Worm (Caenorhabditis elegans) whole organism, late embryonic: ENCODE data around the gene srg-13.

ENCODE experiments used
- C08G9.2 ChIP-seq: sonication (generic microtip); optimal IDR thresholded peaks from 2 replicates; lab custom pipeline; 2016; ENCODE audit warnings: mild to moderate bottlenecking, missing genetic modification characterization, moderate library complexity, missing compliant biosample characterization
- F13H6.1 ChIP-seq: sonication (generic microtip); optimal IDR thresholded peaks from 2 replicates; lab custom pipeline; 2016; ENCODE audit warnings: missing genetic modification characterization, missing compliant biosample characterization
- K09A11.1 ChIP-seq: sonication (generic microtip); optimal IDR thresholded peaks from 2 replicates; lab custom pipeline; 2017; ENCODE audit warnings: antibody characterized with exemption, mild to moderate bottlenecking, missing genetic modification characterization, missing compliant biosample characterization; ENCODE audit not compliant: insufficient read depth
- T23F11.4 ChIP-seq: fragments of 200-800 bp; sonication (Bioruptor generic); optimal IDR thresholded peaks from 2 replicates; lab custom pipeline; 2018; ENCODE audit warnings: mild to moderate bottlenecking, missing genetic modification characterization, missing compliant biosample characterization
- Y22D7AL.16 ChIP-seq: sonication (generic microtip); optimal IDR thresholded peaks from 2 replicates; lab custom pipeline; 2016; ENCODE audit warnings: missing genetic modification characterization, missing compliant biosample characterization
- ama-1 ChIP-seq: fragments of 150-350 bp; optimal IDR thresholded peaks from 2 replicates; lab custom pipeline; 2014
- ceh-14 ChIP-seq: sonication (generic microtip); optimal IDR thresholded peaks from 2 replicates; lab custom pipeline; 2016; ENCODE audit warnings: missing genotype, missing genetic modification characterization, missing compliant biosample characterization
- ceh-18 ChIP-seq: sonication (generic microtip); optimal IDR thresholded peaks from 2 replicates; lab custom pipeline; 2016; ENCODE audit warnings: missing genetic modification characterization, missing compliant biosample characterization
- ceh-19 ChIP-seq: fragments of 200-800 bp; sonication (Bioruptor generic); optimal IDR thresholded peaks from 2 replicates; lab custom pipeline; 2018; ENCODE audit warnings: mild to moderate bottlenecking, missing genetic modification characterization, missing compliant biosample characterization
- ceh-2 ChIP-seq: sonication (generic microtip); optimal IDR thresholded peaks from 2 replicates; lab custom pipeline; 2016; ENCODE audit warnings: missing genotype, missing genetic modification characterization, missing compliant biosample characterization
- ceh-24 ChIP-seq: sonication (generic microtip); optimal IDR thresholded peaks from 2 replicates; lab custom pipeline; 2016; ENCODE audit warnings: mild to moderate bottlenecking, missing genetic modification characterization, missing compliant biosample characterization
- ceh-30 ChIP-seq: fragments of 150-350 bp; optimal IDR thresholded peaks from 2 replicates; lab custom pipeline; 2014; ENCODE audit warnings: missing biosample characterization, missing genetic modification characterization
- ceh-31 ChIP-seq: sonication (generic microtip); optimal IDR thresholded peaks from 2 replicates; lab custom pipeline; 2016; ENCODE audit warnings: missing genetic modification characterization, missing compliant biosample characterization
- ceh-34 ChIP-seq: sonication (generic microtip); optimal IDR thresholded peaks from 2 replicates; lab custom pipeline; 2016; ENCODE audit warnings: mild to moderate bottlenecking, missing genetic modification characterization, missing compliant biosample characterization
- ceh-45 ChIP-seq: fragments of 200-800 bp; sonication (Bioruptor generic); IDR thresholded peaks from 2 replicates; pipeline ENCODE4 v1.3.6; 2022; ENCODE audit warnings: missing genetic modification reagents, missing genetic modification characterization, missing compliant biosample characterization
- che-1 ChIP-seq: sonication (generic microtip); optimal IDR thresholded peaks from 2 replicates; lab custom pipeline; 2016; ENCODE audit warnings: mild to moderate bottlenecking, missing genetic modification characterization, missing compliant biosample characterization
- dve-1 ChIP-seq: sonication (generic microtip); optimal IDR thresholded peaks from 2 replicates; lab custom pipeline; 2017; ENCODE audit warnings: antibody characterized with exemption, mild to moderate bottlenecking, missing genetic modification characterization, missing compliant biosample characterization
- elt-4 ChIP-seq: sonication (generic microtip); optimal IDR thresholded peaks from 2 replicates; lab custom pipeline; 2016; ENCODE audit warnings: missing genetic modification characterization, missing compliant biosample characterization
- ets-4 ChIP-seq: sonication (generic microtip); optimal IDR thresholded peaks from 2 replicates; lab custom pipeline; 2016; ENCODE audit warnings: missing genetic modification characterization, missing compliant biosample characterization
- eyg-1 ChIP-seq: sonication (generic microtip); optimal IDR thresholded peaks from 2 replicates; lab custom pipeline; 2016; ENCODE audit warnings: missing genotype, missing genetic modification characterization, missing compliant biosample characterization
- fax-1 ChIP-seq: sonication (generic microtip); optimal IDR thresholded peaks from 2 replicates; lab custom pipeline; 2016; ENCODE audit warnings: missing genotype, missing genetic modification characterization, missing compliant biosample characterization
- fkh-6 ChIP-seq: sonication (generic microtip); optimal IDR thresholded peaks from 2 replicates; lab custom pipeline; 2016; ENCODE audit warnings: missing genetic modification characterization, missing compliant biosample characterization
- hlh-15 ChIP-seq: sonication (generic microtip); optimal IDR thresholded peaks from 2 replicates; lab custom pipeline; 2016; ENCODE audit warnings: missing genetic modification characterization, missing compliant biosample characterization
- hlh-30 ChIP-seq: sonication (generic microtip); optimal IDR thresholded peaks from 2 replicates; lab custom pipeline; 2017; ENCODE audit warnings: antibody characterized with exemption, missing genetic modification characterization, missing compliant biosample characterization; ENCODE audit not compliant: insufficient read depth
- hlh-8 ChIP-seq: sonication (generic microtip); optimal IDR thresholded peaks from 2 replicates; lab custom pipeline; 2016; ENCODE audit warnings: missing genotype, missing genetic modification characterization, missing compliant biosample characterization
- lim-6 ChIP-seq: sonication (generic microtip); optimal IDR thresholded peaks from 2 replicates; lab custom pipeline; 2016; ENCODE audit warnings: missing genetic modification characterization, missing compliant biosample characterization
- mec-3 ChIP-seq: sonication (generic microtip); optimal IDR thresholded peaks from 2 replicates; lab custom pipeline; 2016; ENCODE audit warnings: borderline replicate concordance, missing genetic modification characterization, missing compliant biosample characterization
- nfya-1 ChIP-seq: sonication (generic microtip); optimal IDR thresholded peaks from 2 replicates; lab custom pipeline; 2017; ENCODE audit warnings: missing genetic modification characterization, mild to moderate bottlenecking, missing compliant biosample characterization, antibody characterized with exemption, moderate library complexity
- nhr-11 ChIP-seq: fragments of 150-350 bp; optimal IDR thresholded peaks from 2 replicates; lab custom pipeline; 2014; ENCODE audit warnings: missing biosample characterization, missing genetic modification characterization
- npax-4 ChIP-seq: sonication (generic microtip); optimal IDR thresholded peaks from 2 replicates; lab custom pipeline; 2016; ENCODE audit warnings: missing genetic modification characterization, missing compliant biosample characterization
- pax-1 ChIP-seq: fragments of 150-350 bp; optimal IDR thresholded peaks from 2 replicates; lab custom pipeline; 2014; ENCODE audit warnings: missing biosample characterization, missing genetic modification characterization
- pha-4 ChIP-seq: fragments of 150-350 bp; optimal IDR thresholded peaks from 2 replicates; lab custom pipeline; 2018; ENCODE audit warnings: missing biosample characterization, missing genetic modification reagents, missing genetic modification characterization
- ref-2 ChIP-seq: sonication (generic microtip); optimal IDR thresholded peaks from 2 replicates; lab custom pipeline; 2016; ENCODE audit warnings: missing genetic modification characterization, missing compliant biosample characterization
- rnt-1 ChIP-seq: sonication (generic microtip); optimal IDR thresholded peaks from 2 replicates; lab custom pipeline; 2016; ENCODE audit warnings: missing genetic modification characterization, missing compliant biosample characterization
- sdc-2 ChIP-seq: sonication (generic microtip); optimal IDR thresholded peaks from 2 replicates; lab custom pipeline; 2016; ENCODE audit warnings: missing genotype, missing genetic modification characterization, missing compliant biosample characterization
- sox-2 ChIP-seq: fragments of 200-800 bp; sonication (Bioruptor generic); IDR thresholded peaks from 2 replicates; pipeline ENCODE4 v1.3.6; 2022; ENCODE audit warnings: missing genetic modification reagents, missing genetic modification characterization, missing compliant biosample characterization
- sox-4 ChIP-seq: sonication (generic microtip); optimal IDR thresholded peaks from 2 replicates; lab custom pipeline; 2017; ENCODE audit warnings: mild to moderate bottlenecking, missing genetic modification characterization, inconsistent platforms, missing compliant biosample characterization
- syd-9 ChIP-seq: sonication (generic microtip); optimal IDR thresholded peaks from 2 replicates; lab custom pipeline; 2016; ENCODE audit warnings: mild to moderate bottlenecking, missing genetic modification characterization, moderate library complexity, missing compliant biosample characterization
- tbx-2 ChIP-seq: sonication (generic microtip); optimal IDR thresholded peaks from 2 replicates; lab custom pipeline; 2016; ENCODE audit warnings: missing genetic modification characterization, missing compliant biosample characterization
- tbx-7 ChIP-seq: sonication (generic microtip); optimal IDR thresholded peaks from 2 replicates; lab custom pipeline; 2016; ENCODE audit warnings: missing genotype, missing genetic modification characterization, missing compliant biosample characterization
- unc-3 ChIP-seq, 2 experiments: fragments of 200-800 bp in 1 of 2; sonication (Bioruptor generic) in 1 of 2; sonication (generic microtip) in 1 of 2; conservative IDR thresholded peaks in 1 of 2; optimal IDR thresholded peaks in 1 of 2; 2 replicates each; pipeline versions ENCODE4 v1.3.6 to Lab custom; 2016 to 2022; ENCODE audit warnings: missing compliant biosample characterization in 2 of 2, missing genetic modification characterization in 2 of 2, missing genetic modification reagents in 1 of 2
- unc-42 ChIP-seq: sonication (generic microtip); optimal IDR thresholded peaks from 2 replicates; lab custom pipeline; 2016; ENCODE audit warnings: missing genotype, missing genetic modification characterization, missing compliant biosample characterization
- unc-55 ChIP-seq: sonication (generic microtip); optimal IDR thresholded peaks from 2 replicates; lab custom pipeline; 2017; ENCODE audit warnings: missing biosample characterization, missing genetic modification reagents, missing genetic modification characterization
- unc-86 ChIP-seq: sonication (generic microtip); optimal IDR thresholded peaks from 2 replicates; lab custom pipeline; 2016; ENCODE audit warnings: missing genetic modification characterization, missing compliant biosample characterization
- zip-5 ChIP-seq: sonication (generic microtip); optimal IDR thresholded peaks from 2 replicates; lab custom pipeline; 2016; ENCODE audit warnings: missing genetic modification characterization, missing compliant biosample characterization

Gene srg-13

ce11 chrIII:4715088-4715487 is 43.0 kb downstream of the srg-13 start, which contains the start of gene him-18:
him-18 (minus strand) TSS chrIII:4715188.
- TF ChIP-seq che-1 (tag; lab: Kevin White, UChicago) = no peak
- TF ChIP-seq mec-3 = no peak
- TF ChIP-seq elt-4 = no peak
- TF ChIP-seq nhr-11 = no peak
- TF ChIP-seq ceh-24 = no peak
- TF ChIP-seq, all 69 proteins: peak for 0

DNA sequence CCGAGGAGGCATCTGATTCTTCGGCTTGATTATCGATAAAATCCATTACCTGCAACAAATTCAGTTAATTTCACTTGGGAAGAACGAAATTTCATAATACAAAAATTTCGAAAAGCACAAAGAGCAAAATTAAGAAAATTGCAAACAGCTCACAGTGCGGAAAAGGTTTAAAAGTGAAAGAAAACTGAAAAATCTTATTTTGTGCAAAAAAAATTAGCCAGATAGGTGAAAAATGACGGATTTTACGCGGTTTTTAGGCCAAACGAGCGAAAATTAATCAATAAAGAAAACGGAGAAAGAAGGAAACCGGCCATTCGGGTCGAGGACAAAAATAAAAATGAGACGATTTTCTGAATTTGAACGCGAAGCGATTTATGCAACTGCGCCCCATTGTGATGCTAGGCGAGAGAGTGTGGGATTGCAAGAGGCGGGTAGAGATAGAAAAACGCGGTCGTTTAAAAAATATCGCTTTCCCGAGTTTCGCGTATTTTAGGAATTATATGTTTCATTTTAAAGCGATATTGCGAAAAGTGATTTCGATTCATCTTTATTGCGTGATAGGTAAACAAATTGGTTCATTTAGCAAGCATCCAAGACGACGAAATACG is 48.7 kb downstream of the srg-13 start, which contains the start of gene emb-5:
Gene emb-5 (minus strand): TSS at position 51 of the 608 bp plus-strand sequence.
- no peak for TF ChIP-seq lim-6 (tag; lab: Kevin White, UChicago)
- peak; percentile 42 for TF ChIP-seq ceh-31 (tag; lab: Kevin White, UChicago)
- TF ChIP-seq tbx-2 (tag; lab: Kevin White, UChicago) = peak; percentile 1
- TF ChIP-seq unc-55 (GFP tag; lab: Kevin White, UChicago) = peak; percentile 21
- TF ChIP-seq sox-4 (tag; lab: Kevin White, UChicago) = no peak
- TF ChIP-seq K09A11.1 (tag; lab: Kevin White, UChicago) = no peak
- TF ChIP-seq ceh-34 (tag; lab: Kevin White, UChicago) = peak; percentile 17
- peak; percentile 22 for TF ChIP-seq dve-1 (tag; lab: Kevin White, UChicago)
- TF ChIP-seq unc-42 = peak; percentile 36
- peak; percentile 29; the same call in 1 of the 2 replicates for TF ChIP-seq sox-2 (GFP tag; lab: Robert Waterston, UW)
- TF ChIP-seq T23F11.4 (GFP tag; lab: Kevin White, UChicago) = no peak
- no peak for TF ChIP-seq fkh-6 (tag; lab: Kevin White, UChicago)
- TF ChIP-seq pax-1 (tag; lab: Kevin White, UChicago) = peak; percentile 43
- TF ChIP-seq, all 69 proteins: peak for 8

- TF ChIP-seq C08G9.2 (tag; lab: Kevin White, UChicago) (peak; percentile 65), syd-9 (tag; lab: Kevin White, UChicago) (peak; percentile 1), hlh-30 (tag; lab: Kevin White, UChicago) (peak; percentile 38), K09A11.1 (tag; lab: Kevin White, UChicago) (no peak), fkh-6 (tag; lab: Kevin White, UChicago) (no peak), pha-4 (tag; lab: Kevin White, UChicago) (no peak), elt-4 (no peak), ceh-19 (GFP tag; lab: Kevin White, UChicago) (peak; percentile 2), unc-3 (GFP tag; conservative IDR thresholded peaks at IDR 0.05; lab: Robert Waterston, UW) (peak; percentile 57; the same call in 1 of the 2 replicates), unc-3 (tag; optimal IDR thresholded peaks at IDR 0.05; lab: Kevin White, UChicago) (peak; percentile 91), unc-42 (peak; percentile 80), tbx-7 (no peak), rnt-1 (tag; lab: Kevin White, UChicago) (peak; percentile 67), ets-4 (peak; percentile 50), ceh-24 (no peak), unc-86 (tag; lab: Kevin White, UChicago) (no peak), npax-4 (tag; lab: Kevin White, UChicago) (no peak), ref-2 (tag; lab: Kevin White, UChicago) (no peak), F13H6.1 (no peak), ceh-34 (tag; lab: Kevin White, UChicago) (peak; percentile 79), ceh-45 (GFP tag; lab: Robert Waterston, UW) (no peak), ceh-31 (tag; lab: Kevin White, UChicago) (peak; percentile 84), sdc-2 (tag; lab: Kevin White, UChicago) (peak; percentile 40), ceh-14 (tag; lab: Kevin White, UChicago) (peak; percentile 77), eyg-1 (tag; lab: Kevin White, UChicago) (peak; percentile 0), tbx-2 (tag; lab: Kevin White, UChicago) (peak; percentile 79), ceh-18 (tag; lab: Kevin White, UChicago) (peak; percentile 89), hlh-8 (tag; lab: Kevin White, UChicago) (peak; percentile 18), zip-5 (tag; lab: Kevin White, UChicago) (no peak), ceh-2 (tag; lab: Kevin White, UChicago) (peak; percentile 38), hlh-15 (no peak), unc-55 (GFP tag; lab: Kevin White, UChicago) (peak; percentile 90), dve-1 (tag; lab: Kevin White, UChicago) (peak; percentile 61), ama-1 (lab: Kevin White, UChicago) (no peak), fax-1 (tag; lab: Kevin White, UChicago) (no peak), sox-4 (tag; lab: Kevin White, UChicago) (peak; percentile 25), nfya-1 (tag; lab: Kevin White, UChicago) (peak; percentile 90), T23F11.4 (GFP tag; lab: Kevin White, UChicago) (no peak), ceh-30 (tag; lab: Kevin White, UChicago) (no peak), Y22D7AL.16 (tag; lab: Kevin White, UChicago) (no peak)
Observed at ce11 chrIII:4721750-4722149, 49.7 kb downstream of the srg-13 start, which contains the start of gene acy-1. acy-1 (plus strand) TSS chrIII:4722095.
